Fruit fly (Drosophila melanogaster): Measurements from ENCODE around the gene CG32987.

CG32987 gene

DNA sequence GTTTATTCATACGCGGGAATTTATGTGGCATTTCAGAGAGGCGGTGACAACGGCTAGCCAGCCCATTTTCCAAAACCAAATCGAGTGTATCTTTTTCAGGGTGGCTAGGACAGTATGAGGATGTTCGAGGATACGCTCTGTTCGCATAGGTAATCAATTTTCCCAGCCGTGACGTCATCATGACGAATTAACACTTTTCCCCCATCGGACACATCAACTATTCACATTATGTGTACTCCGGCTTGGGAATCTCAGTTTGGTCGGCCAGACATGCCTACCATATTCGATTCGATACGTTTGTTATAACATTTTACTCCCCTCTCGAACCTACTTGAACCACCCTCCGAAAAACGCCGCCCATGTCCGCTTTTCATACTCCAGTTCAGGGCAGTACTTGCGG lies 20.0 kb upstream of the CG32987 start:
- TF ChIP-seq unc-4 (GFP tag; IDR thresholded peaks at IDR 0.05; ENCODE audit: partially characterized antibody) (no peak), gcm (GFP tag; optimal IDR thresholded peaks at IDR 0.05) (no peak), CTCF (GFP tag; optimal IDR thresholded peaks at IDR 0.05) (no peak), CG18476 (GFP tag; optimal IDR thresholded peaks at IDR 0.05) (no peak), Scr (GFP tag; IDR thresholded peaks at IDR 0.05; ENCODE audit: partially characterized antibody) (no peak), Dp (GFP tag; optimal IDR thresholded peaks at IDR 0.05) (no peak), BEAF-32 (GFP tag; optimal IDR thresholded peaks at IDR 0.05) (no peak), CG15011 (GFP tag; optimal IDR thresholded peaks at IDR 0.05) (no peak), kni (GFP tag; optimal IDR thresholded peaks at IDR 0.05) (peak; percentile 43), Hr39 (optimal IDR thresholded peaks at IDR 0.05) (no peak), Atf3 (GFP tag; optimal IDR thresholded peaks at IDR 0.05) (no peak), CG13894 (tag; optimal IDR thresholded peaks at IDR 0.05) (no peak), C15 (GFP tag; IDR thresholded peaks at IDR 0.05) (no peak), CG1024 (GFP tag; IDR thresholded peaks at IDR 0.05) (no peak), lmd (GFP tag; IDR thresholded peaks at IDR 0.05) (no peak), CG3163 (GFP tag; optimal IDR thresholded peaks at IDR 0.05) (no peak), ATbp (GFP tag; optimal IDR thresholded peaks at IDR 0.05) (no peak), aop (GFP tag; IDR thresholded peaks at IDR 0.05) (no peak), CG34422 (GFP tag; IDR thresholded peaks at IDR 0.05) (no peak), dmrt99B (tag; optimal IDR thresholded peaks at IDR 0.05) (peak; percentile 3), luna (GFP tag; optimal IDR thresholded peaks at IDR 0.05) (no peak), pros (GFP tag; optimal IDR thresholded peaks at IDR 0.05) (peak; percentile 59), CG11696 (GFP tag; IDR thresholded peaks at IDR 0.05) (no peak), CG34224 (GFP tag; IDR thresholded peaks at IDR 0.05; ENCODE audit: partially characterized antibody) (no peak), gsb-n (tag; optimal IDR thresholded peaks at IDR 0.05) (peak; percentile 98), zen2 (GFP tag; IDR thresholded peaks at IDR 0.05; ENCODE audit: partially characterized antibody) (no peak), corto (GFP tag; optimal IDR thresholded peaks at IDR 0.05) (no peak), Sox100B (GFP tag; optimal IDR thresholded peaks at IDR 0.05) (no peak), CG10209 (GFP tag; optimal IDR thresholded peaks at IDR 0.05) (no peak), Hsf (GFP tag; optimal IDR thresholded peaks at IDR 0.05) (no peak), prd (optimal IDR thresholded peaks at IDR 0.05) (no peak), prd (GFP tag; IDR thresholded peaks at IDR 0.05) (0 out of 3 replicates have a peak, but pooled peaks have one; percentile 15), CG2889 (GFP tag; IDR thresholded peaks at IDR 0.05) (no peak), pzg (GFP tag; optimal IDR thresholded peaks at IDR 0.05) (no peak), CG2712 (tag; optimal IDR thresholded peaks at IDR 0.05) (no peak), ttk (GFP tag; IDR thresholded peaks at IDR 0.05) (no peak)

DNA sequence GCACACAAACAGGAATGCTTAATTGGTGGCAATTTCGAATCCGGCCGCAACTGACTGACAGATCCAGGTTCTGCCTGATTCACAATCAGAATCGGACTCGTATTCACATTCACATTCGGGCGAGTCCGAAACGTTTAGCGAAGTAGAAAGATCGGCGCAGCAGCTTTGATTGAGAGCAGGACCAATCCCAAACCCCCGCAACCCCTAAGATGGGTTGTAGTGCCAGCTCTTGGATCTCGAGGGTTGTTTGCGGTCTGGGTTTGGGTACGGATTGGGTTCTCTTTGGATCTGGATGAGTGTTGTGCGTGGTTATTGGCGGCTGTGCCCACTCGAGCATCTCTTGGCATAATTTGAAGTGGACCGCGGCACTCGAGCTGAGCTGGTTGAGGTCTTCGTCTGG lies 18.9 kb upstream of the CG32987 start:
- TF ChIP-seq CG8924 (tag; optimal IDR thresholded peaks at IDR 0.05) (no peak), gsb-n (tag; optimal IDR thresholded peaks at IDR 0.05) (peak; percentile 20), cato (GFP tag; optimal IDR thresholded peaks at IDR 0.05; ENCODE audit: borderline replicate concordance) (no peak), Nf-YC (tag; optimal IDR thresholded peaks at IDR 0.05) (peak; percentile 62), Med (GFP tag) (peak; percentile 16), ftz-f1 (GFP tag; optimal IDR thresholded peaks at IDR 0.05) (no peak), dan (GFP tag; IDR thresholded peaks at IDR 0.05) (no peak), Deaf1 (tag; optimal IDR thresholded peaks at IDR 0.05) (peak; percentile 56), Nf-YB (GFP tag; optimal IDR thresholded peaks at IDR 0.05) (peak; percentile 63), pros (GFP tag; optimal IDR thresholded peaks at IDR 0.05) (peak; percentile 63), Doc2 (GFP tag; IDR thresholded peaks at IDR 0.05) (no peak), kah (GFP tag; optimal IDR thresholded peaks at IDR 0.05) (no peak), Hr78 (GFP tag; optimal IDR thresholded peaks at IDR 0.05) (no peak), CG10654 (GFP tag; optimal IDR thresholded peaks at IDR 0.05) (no peak)

Data from whole organism, embryonic.